Fruit fly (Drosophila melanogaster): ENCODE results near the gene Xport-A.

Xport-A gene

dm6 chr3R:19889603-19890187 is 25.5 kb downstream of the Xport-A start (continued):
- peak; percentile 20; the same call in 1 of the 3 replicates for TF ChIP-seq CG14050 (GFP tag; IDR thresholded peaks at IDR 0.05)
- peak; percentile 31 for TF ChIP-seq nerfin-1 (tag; optimal IDR thresholded peaks at IDR 0.05)
- peak; percentile 79 for TF ChIP-seq bcd (GFP tag; optimal IDR thresholded peaks at IDR 0.05)
- TF ChIP-seq H15 (GFP tag; IDR thresholded peaks at IDR 0.05), result no peak
- peak; percentile 55 for TF ChIP-seq Nf-YC (tag; optimal IDR thresholded peaks at IDR 0.05)
- peak; percentile 4 for TF ChIP-seq CG7745 (tag; optimal IDR thresholded peaks at IDR 0.05)
- peak; percentile 72 for TF ChIP-seq CG18619 (GFP tag; optimal IDR thresholded peaks at IDR 0.05)
- TF ChIP-seq Meics (GFP tag; optimal IDR thresholded peaks at IDR 0.05), result peak; percentile 92
- no peak for TF ChIP-seq CG4404 (GFP tag; IDR thresholded peaks at IDR 0.05)
- TF ChIP-seq chn (GFP tag; optimal IDR thresholded peaks at IDR 0.05), result no peak
- peak; percentile 2 for TF ChIP-seq CG9609 (GFP tag; optimal IDR thresholded peaks at IDR 0.05)
- TF ChIP-seq HmgZ (tag; optimal IDR thresholded peaks at IDR 0.05), result peak; percentile 48
- peak; percentile 12; the same call in 1 of the 2 replicates for TF ChIP-seq CG11247 (GFP tag; IDR thresholded peaks at IDR 0.05)
- peak; percentile 15 for TF ChIP-seq CG2116 (GFP tag; optimal IDR thresholded peaks at IDR 0.05)
- peak; percentile 39 for TF ChIP-seq trem (tag; optimal IDR thresholded peaks at IDR 0.05)
- TF ChIP-seq CG13296 (GFP tag; optimal IDR thresholded peaks at IDR 0.05), result peak; percentile 86
- peak; percentile 13 for TF ChIP-seq CG15601 (tag; optimal IDR thresholded peaks at IDR 0.05)
- peak; percentile 45 for TF ChIP-seq gcm (GFP tag; optimal IDR thresholded peaks at IDR 0.05)
- no peak for TF ChIP-seq vnd (GFP tag; IDR thresholded peaks at IDR 0.05; ENCODE audit: partially characterized antibody)
- TF ChIP-seq CG14965 (GFP tag; optimal IDR thresholded peaks at IDR 0.05; ENCODE audit: borderline replicate concordance), result no peak
- peak; percentile 52 for TF ChIP-seq ATbp (GFP tag; optimal IDR thresholded peaks at IDR 0.05)
- TF ChIP-seq CG15696 (tag; optimal IDR thresholded peaks at IDR 0.05), result peak; percentile 18
- TF ChIP-seq CG11695 (GFP tag; IDR thresholded peaks at IDR 0.05), result peak; percentile 76
- TF ChIP-seq CG6654 (GFP tag; optimal IDR thresholded peaks at IDR 0.05), result peak; percentile 69
- 0 out of 2 replicates have a peak, but pooled peaks have one; percentile 54 for TF ChIP-seq CG6689 (GFP tag; IDR thresholded peaks at IDR 0.05)
- TF ChIP-seq odd (GFP tag; optimal IDR thresholded peaks at IDR 0.05), result peak; percentile 48
- peak; percentile 48 for TF ChIP-seq tio (GFP tag; optimal IDR thresholded peaks at IDR 0.05)
- TF ChIP-seq pum (GFP tag; optimal IDR thresholded peaks at IDR 0.05), result peak; percentile 13
- TF ChIP-seq CG17385 (GFP tag; optimal IDR thresholded peaks at IDR 0.05), result peak; percentile 64
- no peak for TF ChIP-seq CG16779 (GFP tag; IDR thresholded peaks at IDR 0.05)
- no peak; the same call in 2 of the 3 replicates for TF ChIP-seq ase (GFP tag; IDR thresholded peaks at IDR 0.05)
- TF ChIP-seq gem (tag; optimal IDR thresholded peaks at IDR 0.05), result peak; percentile 87
- no peak for TF ChIP-seq Antp (GFP tag; optimal IDR thresholded peaks at IDR 0.05)
- peak; percentile 23 for TF ChIP-seq lilli (GFP tag; optimal IDR thresholded peaks at IDR 0.05)
- peak; percentile 83 for TF ChIP-seq HHEX (GFP tag; optimal IDR thresholded peaks at IDR 0.05)
- no peak for TF ChIP-seq Sry-β (GFP tag; optimal IDR thresholded peaks at IDR 0.05)
- TF ChIP-seq CG34376 (GFP tag; optimal IDR thresholded peaks at IDR 0.05), result peak; percentile 68
- TF ChIP-seq CG14441 (GFP tag; IDR thresholded peaks at IDR 0.05), result peak; percentile 50
- TF ChIP-seq CG10147 (GFP tag; optimal IDR thresholded peaks at IDR 0.05), result peak; percentile 94
- TF ChIP-seq CG2202 (tag; optimal IDR thresholded peaks at IDR 0.05), result peak; percentile 3
- TF ChIP-seq Gug (GFP tag; IDR thresholded peaks at IDR 0.05), result peak; percentile 46; the same call in 1 of the 4 replicates
- peak; percentile 69 for TF ChIP-seq al (GFP tag; IDR thresholded peaks at IDR 0.05)
- TF ChIP-seq CG3065 (GFP tag; optimal IDR thresholded peaks at IDR 0.05), result peak; percentile 1
- peak; percentile 77 for TF ChIP-seq Dbx (GFP tag; IDR thresholded peaks at IDR 0.05)
- peak; percentile 87 for TF ChIP-seq dmrt99B (tag; optimal IDR thresholded peaks at IDR 0.05)
- peak; percentile 51 for TF ChIP-seq CG6254 (GFP tag; optimal IDR thresholded peaks at IDR 0.05)
- TF ChIP-seq CTCF (GFP tag; optimal IDR thresholded peaks at IDR 0.05), result peak; percentile 47
- TF ChIP-seq gro (GFP tag; optimal IDR thresholded peaks at IDR 0.05), result peak; percentile 16
- TF ChIP-seq onecut (GFP tag; IDR thresholded peaks at IDR 0.05), result peak; percentile 38; the same call in 1 of the 2 replicates
- TF ChIP-seq nmo (GFP tag; optimal IDR thresholded peaks at IDR 0.05), result peak; percentile 85

Data from whole organism, embryonic.